Worm (Caenorhabditis elegans) whole organism, L1 larva: ENCODE results near the gene mfsd-12.

ENCODE experiments used
- C04F5.9 ChIP-seq: sonication (generic microtip); optimal IDR thresholded peaks from 2 replicates; lab custom pipeline; 2016; ENCODE audit warnings: missing genetic modification characterization, missing compliant biosample characterization
- C16A3.4 ChIP-seq: fragments of 150-350 bp; optimal IDR thresholded peaks from 2 replicates; lab custom pipeline; 2014; ENCODE audit warnings: missing biosample characterization, missing genetic modification characterization
- C34B4.2 ChIP-seq: sonication (generic microtip); optimal IDR thresholded peaks from 2 replicates; lab custom pipeline; 2017; ENCODE audit warnings: mild to moderate bottlenecking, missing genetic modification characterization, missing compliant biosample characterization
- F16B12.6 ChIP-seq: fragments of 150-350 bp; optimal IDR thresholded peaks from 2 replicates; lab custom pipeline; 2014; ENCODE audit warnings: missing biosample characterization, missing genetic modification characterization
- Y116A8C.19 ChIP-seq: sonication (generic microtip); optimal IDR thresholded peaks from 2 replicates; lab custom pipeline; 2016; ENCODE audit warnings: missing compliant biosample characterization, missing genetic modification characterization, borderline replicate concordance
- alr-1 ChIP-seq: fragments of 200-800 bp; sonication (Bioruptor generic); optimal IDR thresholded peaks from 2 replicates; lab custom pipeline; 2018; ENCODE audit warnings: borderline replicate concordance, mild to moderate bottlenecking, missing genetic modification characterization, missing compliant biosample characterization
- aly-2 ChIP-seq: fragments of 150-350 bp; optimal IDR thresholded peaks from 2 replicates; lab custom pipeline; 2014; ENCODE audit warnings: missing biosample characterization, missing genetic modification characterization
- blmp-1 ChIP-seq: fragments of 150-350 bp; optimal IDR thresholded peaks from 2 replicates; lab custom pipeline; 2014; ENCODE audit warnings: missing biosample characterization, missing genetic modification characterization
- ceh-63 ChIP-seq: fragments of 200-800 bp; sonication (Bioruptor generic); optimal IDR thresholded peaks from 2 replicates; lab custom pipeline; 2018; ENCODE audit warnings: mild to moderate bottlenecking, missing genetic modification characterization, missing compliant biosample characterization
- ceh-8 ChIP-seq: fragments of 200-800 bp; sonication (Bioruptor generic); optimal IDR thresholded peaks from 2 replicates; lab custom pipeline; 2018; ENCODE audit warnings: mild to moderate bottlenecking, missing genetic modification characterization, moderate library complexity, missing compliant biosample characterization
- ceh-82 ChIP-seq, 3 experiments: fragments of 150-350 bp in 1 of 3; sonication (generic microtip) in 2 of 3; optimal IDR thresholded peaks; 2 replicates each; lab custom pipeline; 2014 to 2017; ENCODE audit warnings: missing biosample characterization in 3 of 3, missing genetic modification characterization in 3 of 3
- ceh-88 ChIP-seq: fragments of 200-800 bp; sonication (Bioruptor generic); IDR thresholded peaks from 2 replicates; pipeline ENCODE4 v1.3.6; 2022; ENCODE audit warnings: missing genetic modification characterization, missing compliant biosample characterization
- ces-1 ChIP-seq: fragments of 150-350 bp; optimal IDR thresholded peaks from 2 replicates; lab custom pipeline; 2014; ENCODE audit warnings: missing biosample characterization, missing genetic modification reagents, missing genetic modification characterization
- dpl-1 ChIP-seq, 3 experiments: fragments of 150-350 bp in 2 of 3; sonication (generic microtip) in 1 of 3; optimal IDR thresholded peaks; 2 replicates each; lab custom pipeline; 2014 to 2017; ENCODE audit warnings: missing biosample characterization in 3 of 3, missing genetic modification characterization in 3 of 3, missing genetic modification reagents in 3 of 3
- dsc-1 ChIP-seq: sonication (generic microtip); optimal IDR thresholded peaks from 2 replicates; lab custom pipeline; 2016; ENCODE audit warnings: mild to moderate bottlenecking, missing genetic modification characterization, missing compliant biosample characterization
- efl-1 ChIP-seq, 4 experiments: fragments of 150-350 bp; optimal IDR thresholded peaks in 3 of 4; peaks in 1 of 4; 1 replicate in 1 of 4; 2 replicates in 3 of 4; lab custom pipeline; 2014; ENCODE audit warnings: missing biosample characterization in 2 of 4, missing genetic modification characterization in 2 of 4, missing genetic modification reagents in 2 of 4
- efl-3 ChIP-seq: fragments of 200-800 bp; sonication (Bioruptor generic); optimal IDR thresholded peaks from 2 replicates; lab custom pipeline; 2018; ENCODE audit warnings: mild to moderate bottlenecking, missing genetic modification characterization, missing compliant biosample characterization
- egl-27 ChIP-seq, 2 experiments: fragments of 150-350 bp in 1 of 2; sonication (generic microtip); optimal IDR thresholded peaks; 3 replicates each; lab custom pipeline; 2017 to 2018; ENCODE audit warnings: missing biosample characterization in 2 of 2, missing genetic modification characterization in 2 of 2, missing genetic modification reagents in 2 of 2
- elt-2 ChIP-seq: sonication (generic microtip); optimal IDR thresholded peaks from 2 replicates; lab custom pipeline; 2016; ENCODE audit warnings: missing genetic modification characterization, mild to moderate bottlenecking, inconsistent platforms, missing compliant biosample characterization, missing genetic modification reagents
- fkh-4 ChIP-seq: sonication (generic microtip); optimal IDR thresholded peaks from 2 replicates; lab custom pipeline; 2016; ENCODE audit warnings: missing compliant biosample characterization, missing genetic modification characterization, borderline replicate concordance
- fkh-8 ChIP-seq: sonication (generic microtip); optimal IDR thresholded peaks from 2 replicates; lab custom pipeline; 2016; ENCODE audit warnings: mild to moderate bottlenecking, missing genetic modification characterization, missing compliant biosample characterization
- fos-1 ChIP-seq: fragments of 150-350 bp; optimal IDR thresholded peaks from 2 replicates; lab custom pipeline; 2014; ENCODE audit warnings: missing biosample characterization, missing genetic modification characterization
- grh-1 ChIP-seq: fragments of 200-800 bp; sonication (Bioruptor generic); IDR thresholded peaks from 2 replicates; pipeline ENCODE4 v1.3.6; 2022; ENCODE audit warnings: missing genetic modification reagents, missing genetic modification characterization, missing compliant biosample characterization
- hlh-17 ChIP-seq: fragments of 200-800 bp; sonication (Bioruptor generic); optimal IDR thresholded peaks from 2 replicates; lab custom pipeline; 2018; ENCODE audit warnings: missing genetic modification characterization, mild to moderate bottlenecking, missing compliant biosample characterization, moderate library complexity, borderline replicate concordance
- isw-1 ChIP-seq: fragments of 200-800 bp; sonication (Bioruptor generic); IDR thresholded peaks from 2 replicates; pipeline ENCODE4 v1.3.6; 2022; ENCODE audit warnings: missing genetic modification characterization, missing compliant biosample characterization
- lin-14 ChIP-seq: fragments of 200-800 bp; sonication (Bioruptor generic); optimal IDR thresholded peaks from 2 replicates; lab custom pipeline; 2018; ENCODE audit warnings: mild to moderate bottlenecking, missing genetic modification characterization, moderate library complexity, missing compliant biosample characterization
- lir-3 ChIP-seq: sonication (generic microtip); optimal IDR thresholded peaks from 2 replicates; lab custom pipeline; 2016; ENCODE audit warnings: mild to moderate bottlenecking, missing genetic modification characterization, moderate library complexity, missing compliant biosample characterization; ENCODE audit not compliant: poor library complexity
- lsy-2 ChIP-seq, 2 experiments: fragments of 150-350 bp; optimal IDR thresholded peaks; 2 replicates each; lab custom pipeline; 2014; ENCODE audit warnings: missing biosample characterization in 2 of 2, missing genetic modification characterization in 2 of 2
- mab-9 ChIP-seq: fragments of 200-800 bp; sonication (Bioruptor generic); IDR thresholded peaks from 2 replicates; pipeline ENCODE4 v1.3.6; 2022; ENCODE audit warnings: missing genetic modification reagents, missing genetic modification characterization, missing compliant biosample characterization
- mdl-1 ChIP-seq, 2 experiments: fragments of 150-350 bp; optimal IDR thresholded peaks; 2 replicates each; lab custom pipeline; 2014 to 2017; ENCODE audit warnings: missing biosample characterization in 2 of 2, missing genetic modification characterization in 2 of 2, inconsistent platforms in 1 of 2
- mep-1 ChIP-seq: fragments of 150-350 bp; optimal IDR thresholded peaks from 2 replicates; lab custom pipeline; 2014; ENCODE audit warnings: missing biosample characterization, missing genetic modification characterization
- nhr-11 ChIP-seq: fragments of 150-350 bp; optimal IDR thresholded peaks from 2 replicates; lab custom pipeline; 2014; ENCODE audit warnings: missing biosample characterization, missing genetic modification characterization
- nhr-12 ChIP-seq: sonication (generic microtip); optimal IDR thresholded peaks from 2 replicates; lab custom pipeline; 2017; ENCODE audit warnings: missing biosample characterization, missing genetic modification characterization
- nhr-28 ChIP-seq: fragments of 150-350 bp; optimal IDR thresholded peaks from 2 replicates; lab custom pipeline; 2014; ENCODE audit warnings: missing biosample characterization, missing genetic modification characterization
- nhr-71 ChIP-seq: sonication (generic microtip); optimal IDR thresholded peaks from 2 replicates; lab custom pipeline; 2016; ENCODE audit warnings: mild to moderate bottlenecking, missing genetic modification characterization, moderate library complexity, missing compliant biosample characterization
- nhr-76 ChIP-seq: sonication (generic microtip); optimal IDR thresholded peaks from 2 replicates; lab custom pipeline; 2017; ENCODE audit warnings: missing biosample characterization, missing genetic modification characterization
- nhr-77 ChIP-seq: fragments of 150-350 bp; optimal IDR thresholded peaks from 2 replicates; lab custom pipeline; 2014; ENCODE audit warnings: missing biosample characterization, missing genetic modification characterization
- nhr-85 ChIP-seq: sonication (generic microtip); peaks from one replicate; lab custom pipeline; 2016; ENCODE audit warnings: missing genetic modification characterization, inconsistent platforms, missing compliant biosample characterization
- nhr-90 ChIP-seq: sonication (generic microtip); optimal IDR thresholded peaks from 2 replicates; lab custom pipeline; 2016; ENCODE audit warnings: mild to moderate bottlenecking, missing genetic modification characterization, missing compliant biosample characterization; ENCODE audit not compliant: poor library complexity
- pag-3 ChIP-seq: sonication (generic microtip); optimal IDR thresholded peaks from 2 replicates; lab custom pipeline; 2017; ENCODE audit warnings: missing genetic modification characterization, mild to moderate bottlenecking, missing compliant biosample characterization, antibody characterized with exemption, borderline replicate concordance; ENCODE audit not compliant: insufficient read depth
- pax-3 ChIP-seq: fragments of 200-800 bp; sonication (Bioruptor generic); optimal IDR thresholded peaks from 2 replicates; lab custom pipeline; 2018; ENCODE audit warnings: mild to moderate bottlenecking, missing genetic modification characterization, moderate library complexity, missing compliant biosample characterization
- pqm-1 ChIP-seq: sonication (generic microtip); optimal IDR thresholded peaks from 3 replicates; lab custom pipeline; 2017; ENCODE audit warnings: missing biosample characterization, missing genetic modification characterization
- snpc-4 ChIP-seq: fragments of 150-350 bp; optimal IDR thresholded peaks from 2 replicates; lab custom pipeline; 2014; ENCODE audit warnings: missing biosample characterization, missing genetic modification characterization
- sptf-1 ChIP-seq: fragments of 150-350 bp; optimal IDR thresholded peaks from 2 replicates; lab custom pipeline; 2014; ENCODE audit warnings: missing biosample characterization, missing genetic modification characterization
- unc-130 ChIP-seq: fragments of 150-350 bp; optimal IDR thresholded peaks from 2 replicates; lab custom pipeline; 2017; ENCODE audit warnings: missing biosample characterization, missing genetic modification characterization, inconsistent platforms
- unc-30 ChIP-seq: sonication (generic microtip); optimal IDR thresholded peaks from 2 replicates; lab custom pipeline; 2017; ENCODE audit warnings: missing biosample characterization, missing genetic modification characterization
- unc-62 ChIP-seq: fragments of 150-350 bp; optimal IDR thresholded peaks from 2 replicates; lab custom pipeline; 2014; ENCODE audit warnings: missing biosample characterization, missing genetic modification reagents, missing genetic modification characterization
- unc-98 ChIP-seq: fragments of 200-800 bp; sonication (Bioruptor generic); IDR thresholded peaks from 2 replicates; pipeline ENCODE4 v1.3.6; 2022; ENCODE audit warnings: missing genetic modification characterization, missing compliant biosample characterization
- xbp-1 ChIP-seq: sonication (generic microtip); optimal IDR thresholded peaks from 2 replicates; lab custom pipeline; 2016; ENCODE audit warnings: missing genetic modification characterization, missing compliant biosample characterization
- ztf-11 ChIP-seq, 2 experiments: sonication (generic microtip); optimal IDR thresholded peaks; 2 replicates each; lab custom pipeline; 2016 to 2017; ENCODE audit warnings: missing genetic modification characterization in 2 of 2, missing biosample characterization in 1 of 2, missing compliant biosample characterization in 1 of 2
- ztf-4 ChIP-seq: fragments of 150-350 bp; optimal IDR thresholded peaks from 2 replicates; lab custom pipeline; 2014; ENCODE audit warnings: missing biosample characterization, missing genetic modification characterization

The mfsd-12 gene

ce11 chrX:4635643-4636042 lies 32.2 kb upstream of the mfsd-12 start (continued):
- TF ChIP-seq aly-2 (tag; lab: Kevin White, UChicago) (no peak), nhr-28 (no peak), fkh-8 (tag; lab: Kevin White, UChicago) (peak; percentile 21), nhr-77 (tag; lab: Kevin White, UChicago) (no peak), egl-27 (tag; optimal IDR thresholded peaks at IDR 0.05; lab: Kevin White, UChicago) (no peak), alr-1 (tag; lab: Kevin White, UChicago) (no peak), Y116A8C.19 (tag; lab: Kevin White, UChicago) (no peak), nhr-71 (tag; lab: Kevin White, UChicago) (peak; percentile 68), fkh-4 (tag; lab: Kevin White, UChicago) (no peak), pax-3 (tag; lab: Kevin White, UChicago) (no peak), C16A3.4 (tag; lab: Kevin White, UChicago) (peak; percentile 43), ceh-82 (tag; optimal IDR thresholded peaks at IDR 0.05; lab: Kevin White, UChicago) (peak in 1 of 3 experiments; percentile 49), nhr-12 (tag; lab: Kevin White, UChicago) (no peak), F16B12.6 (tag; lab: Kevin White, UChicago) (peak; percentile 88), nhr-76 (no peak), dpl-1 (GFP tag; optimal IDR thresholded peaks at IDR 0.05; lab: Kevin White, UChicago) (peak; percentile 2 to 26 (median 8)), ceh-8 (GFP tag; lab: Kevin White, UChicago) (no peak), C04F5.9 (tag; lab: Kevin White, UChicago) (no peak), efl-1 (optimal IDR thresholded peaks at IDR 0.05; lab: Kevin White, UChicago) (peak; percentile 11 to 37), efl-1 (GFP tag; optimal IDR thresholded peaks at IDR 0.05 in 1 of 2; lab: Kevin White, UChicago) (peak in 1 of 2 experiments; percentile 9), lsy-2 (tag; optimal IDR thresholded peaks at IDR 0.05; lab: Kevin White, UChicago) (peak; percentile 34 to 64), grh-1 (0 out of 2 replicates have a peak, but pooled peaks have one; percentile 37), nhr-90 (tag; lab: Kevin White, UChicago) (no peak), fos-1 (tag; lab: Kevin White, UChicago) (no peak), C34B4.2 (no peak), nhr-11 (no peak), xbp-1 (tag; lab: Kevin White, UChicago) (peak; percentile 66), lir-3 (peak; percentile 11), ceh-63 (GFP tag; lab: Kevin White, UChicago) (no peak), sptf-1 (tag; lab: Kevin White, UChicago) (no peak), mab-9 (no peak), dsc-1 (tag; lab: Kevin White, UChicago) (peak; percentile 32), unc-98 (no peak), unc-130 (tag; lab: Kevin White, UChicago) (no peak), hlh-17 (GFP tag; lab: Kevin White, UChicago) (no peak), lin-14 (GFP tag; lab: Kevin White, UChicago) (peak; percentile 88), ceh-88 (GFP tag; lab: Robert Waterston, UW) (no peak), isw-1 (GFP tag; lab: Robert Waterston, UW) (peak; percentile 21; the same call in 1 of the 2 replicates), nhr-85 (peak; percentile 85), unc-62 (GFP tag; lab: Kevin White, UChicago) (no peak), mdl-1 (tag; optimal IDR thresholded peaks at IDR 0.05; lab: Kevin White, UChicago) (peak in 1 of 2 experiments; percentile 89), ztf-11 (tag; optimal IDR thresholded peaks at IDR 0.05; lab: Kevin White, UChicago) (no peak), mep-1 (tag; lab: Kevin White, UChicago) (peak; percentile 64), ces-1 (no peak), efl-3 (GFP tag; lab: Kevin White, UChicago) (no peak), pag-3 (tag; lab: Kevin White, UChicago) (no peak), snpc-4 (tag; lab: Kevin White, UChicago) (peak; percentile 33), blmp-1 (tag; lab: Kevin White, UChicago) (peak; percentile 59), unc-30 (tag; lab: Kevin White, UChicago) (no peak), ztf-4 (tag; lab: Kevin White, UChicago) (no peak), elt-2 (tag; lab: Kevin White, UChicago) (no peak), pqm-1 (no peak)
